Worm (Caenorhabditis elegans): ENCODE data around the gene mspn-1.

The mspn-1 gene

ce11 chrIV:10153479-10153878 lies 24.3 kb upstream of the mspn-1 start:
- TF ChIP-seq snpc-4 (tag; optimal IDR thresholded peaks at IDR 0.05): no peak
- TF ChIP-seq ceh-39 (tag; optimal IDR thresholded peaks at IDR 0.05): no peak
- no peak for TF ChIP-seq lin-13 (tag; optimal IDR thresholded peaks at IDR 0.05)
- no peak for TF ChIP-seq elt-3 (tag; optimal IDR thresholded peaks at IDR 0.05)
- no peak for TF ChIP-seq mep-1 (tag; optimal IDR thresholded peaks at IDR 0.05)
- TF ChIP-seq ham-2 (GFP tag; optimal IDR thresholded peaks at IDR 0.05): no peak
- TF ChIP-seq lin-32 (GFP tag; optimal IDR thresholded peaks at IDR 0.05): no peak
- no peak for TF ChIP-seq hlh-1 (tag; optimal IDR thresholded peaks at IDR 0.05)
- TF ChIP-seq sptf-1 (tag; optimal IDR thresholded peaks at IDR 0.05): no peak
- no peak for TF ChIP-seq elt-1 (tag; optimal IDR thresholded peaks at IDR 0.05; ENCODE audit: borderline replicate concordance, insufficient read depth)
- no peak for TF ChIP-seq cnd-1 (tag; optimal IDR thresholded peaks at IDR 0.05)
- no peak for TF ChIP-seq flh-1 (GFP tag; optimal IDR thresholded peaks at IDR 0.05)
- no peak for TF ChIP-seq nhr-28 (tag; optimal IDR thresholded peaks at IDR 0.05)

ce11 chrIV:10155475-10155874 lies 22.3 kb upstream of the mspn-1 start, which contains the start of gene ttr-54:
TSS of gene ttr-54 (plus strand) at chrIV:10155775.
- peak; percentile 56 for TF ChIP-seq hlh-1 (tag; optimal IDR thresholded peaks at IDR 0.05)
- TF ChIP-seq unc-39 (tag; optimal IDR thresholded peaks at IDR 0.05): no peak

- no peak for TF ChIP-seq zip-8 (tag; optimal IDR thresholded peaks at IDR 0.05)
- TF ChIP-seq blmp-1 (tag; optimal IDR thresholded peaks at IDR 0.05): no peak
- TF ChIP-seq ceh-83 (GFP tag; optimal IDR thresholded peaks at IDR 0.05): no peak
- TF ChIP-seq unc-39 (tag; optimal IDR thresholded peaks at IDR 0.05): no peak
- TF ChIP-seq sptf-1 (tag; optimal IDR thresholded peaks at IDR 0.05): no peak
- TF ChIP-seq elt-3 (tag; optimal IDR thresholded peaks at IDR 0.05): no peak
- no peak for TF ChIP-seq drap-1 (GFP tag; optimal IDR thresholded peaks at IDR 0.05)
- no peak for TF ChIP-seq ces-1 (GFP tag; optimal IDR thresholded peaks at IDR 0.05)
- no peak for TF ChIP-seq flh-1 (GFP tag; optimal IDR thresholded peaks at IDR 0.05)
- TF ChIP-seq hlh-1 (tag; optimal IDR thresholded peaks at IDR 0.05): no peak
- TF ChIP-seq mep-1 (tag; optimal IDR thresholded peaks at IDR 0.05): no peak
- no peak for TF ChIP-seq ceh-43 (GFP tag; optimal IDR thresholded peaks at IDR 0.05)
- no peak for TF ChIP-seq ztf-11 (tag; optimal IDR thresholded peaks at IDR 0.05)
- TF ChIP-seq nhr-76 (tag; optimal IDR thresholded peaks at IDR 0.05): no peak
- TF ChIP-seq nhr-28 (tag; optimal IDR thresholded peaks at IDR 0.05): no peak
- TF ChIP-seq lin-32 (GFP tag; optimal IDR thresholded peaks at IDR 0.05): no peak
- TF ChIP-seq snpc-4 (tag; optimal IDR thresholded peaks at IDR 0.05): no peak
- no peak for TF ChIP-seq nhr-2 (tag; optimal IDR thresholded peaks at IDR 0.05)
- no peak for TF ChIP-seq ceh-39 (tag; optimal IDR thresholded peaks at IDR 0.05)
- no peak for TF ChIP-seq bed-3 (GFP tag; optimal IDR thresholded peaks at IDR 0.05)
Measured at ce11 chrIV:10157034-10157433, 20.7 kb upstream of the mspn-1 start.

- TF ChIP-seq mep-1 (tag; optimal IDR thresholded peaks at IDR 0.05): no peak
- no peak for TF ChIP-seq mab-5 (tag; optimal IDR thresholded peaks at IDR 0.05)
- TF ChIP-seq ces-1 (GFP tag; optimal IDR thresholded peaks at IDR 0.05): no peak
- TF ChIP-seq M03D4.4 (tag; optimal IDR thresholded peaks at IDR 0.05): no peak
- TF ChIP-seq ceh-43 (GFP tag; optimal IDR thresholded peaks at IDR 0.05): no peak
- no peak for TF ChIP-seq ztf-11 (tag; optimal IDR thresholded peaks at IDR 0.05)
- TF ChIP-seq lsy-2 (tag; optimal IDR thresholded peaks at IDR 0.05): no peak
- no peak for TF ChIP-seq lin-32 (GFP tag; optimal IDR thresholded peaks at IDR 0.05)
- no peak for TF ChIP-seq elt-1 (tag; optimal IDR thresholded peaks at IDR 0.05; ENCODE audit: borderline replicate concordance, insufficient read depth)
- no peak for TF ChIP-seq tbx-8 (GFP tag; optimal IDR thresholded peaks at IDR 0.05)
- TF ChIP-seq snpc-4 (tag; optimal IDR thresholded peaks at IDR 0.05): no peak
- no peak for TF ChIP-seq zip-8 (tag; optimal IDR thresholded peaks at IDR 0.05)
Measured at ce11 chrIV:10157489-10158088, 20.2 kb upstream of the mspn-1 start, which contains the start of gene ttr-53. TSS of gene ttr-53 (plus strand) at chrIV:10158038.

- TF ChIP-seq nhr-28 (tag; optimal IDR thresholded peaks at IDR 0.05): no peak
- TF ChIP-seq flh-1 (GFP tag; optimal IDR thresholded peaks at IDR 0.05): no peak
- TF ChIP-seq blmp-1 (tag; optimal IDR thresholded peaks at IDR 0.05): no peak
- no peak for TF ChIP-seq M03D4.4 (tag; optimal IDR thresholded peaks at IDR 0.05)
- no peak for TF ChIP-seq unc-39 (tag; optimal IDR thresholded peaks at IDR 0.05)
- TF ChIP-seq cnd-1 (tag; optimal IDR thresholded peaks at IDR 0.05): no peak
- TF ChIP-seq ces-1 (GFP tag; optimal IDR thresholded peaks at IDR 0.05): no peak
- TF ChIP-seq mls-2 (tag; optimal IDR thresholded peaks at IDR 0.05): no peak
- TF ChIP-seq nhr-76 (tag; optimal IDR thresholded peaks at IDR 0.05): no peak
- no peak for TF ChIP-seq lin-32 (GFP tag; optimal IDR thresholded peaks at IDR 0.05)
Measured at ce11 chrIV:10161706-10162105, 16.1 kb upstream of the mspn-1 start, which contains the start of gene pps-1. TSS of gene pps-1 (plus strand) at chrIV:10162006.

All from whole organism, mixed stage, embryonic.